Worm (Caenorhabditis elegans): Measurements from ENCODE around the gene F28F8.9.

F28F8.9 gene

ce11 chrV:15572613-15573012 lies 5.9 kb downstream of the F28F8.9 start, which contains the start of gene fbxa-94:
TSS of gene fbxa-94 (plus strand) at chrV:15572913.
- TF ChIP-seq nhr-43 (tag; optimal IDR thresholded peaks at IDR 0.05; ENCODE audit: poor library complexity, severe bottlenecking) (no peak), nfya-1 (tag; optimal IDR thresholded peaks at IDR 0.05; ENCODE audit: insufficient read depth) (peak; percentile 42)

DNA sequence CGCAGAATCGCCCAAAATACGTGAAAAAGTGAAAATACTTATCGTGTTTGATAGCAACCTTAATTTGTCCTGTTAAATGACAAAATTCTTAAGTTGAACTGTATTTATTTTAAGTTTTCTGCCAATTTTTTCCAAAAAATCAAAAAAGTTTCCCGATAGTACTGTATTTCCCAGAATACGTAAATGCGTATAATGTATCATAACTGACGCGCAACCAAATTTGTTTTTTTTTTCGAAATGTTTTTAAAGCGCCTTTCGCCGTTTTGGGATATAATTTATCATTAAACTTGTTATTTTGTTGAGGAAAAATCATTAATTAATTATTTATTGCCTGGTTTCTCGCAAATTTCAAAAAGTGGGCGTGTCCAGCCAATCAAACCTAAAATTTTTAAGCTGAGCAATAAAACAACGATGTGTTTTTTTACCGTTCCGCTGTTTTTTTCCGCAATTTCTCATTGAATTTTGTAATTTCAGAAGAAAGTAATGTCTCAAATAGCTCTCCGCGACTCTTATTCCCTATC lies 7.4 kb downstream of the F28F8.9 start, which contains the start of gene fbxa-95:
Gene fbxa-95, plus strand, starts transcription at position 471 of the 521 bp plus-strand sequence.
- TF ChIP-seq nhr-67 (tag; optimal IDR thresholded peaks at IDR 0.05) (no peak), nfya-1 (tag; optimal IDR thresholded peaks at IDR 0.05; ENCODE audit: insufficient read depth) (peak; percentile 9), elt-2 (tag; optimal IDR thresholded peaks at IDR 0.05) (no peak)

ce11 chrV:15569702-15570430 lies 8.6 kb downstream of the F28F8.9 start, which contains the start of gene lsm-5:
TSS of gene lsm-5 (plus strand) at chrV:15570380.
- no peak for TF ChIP-seq aly-2 (tag; optimal IDR thresholded peaks at IDR 0.05)
- peak; percentile 81 for TF ChIP-seq pha-4 (tag; optimal IDR thresholded peaks at IDR 0.05)
- TF ChIP-seq pqm-1 (tag; optimal IDR thresholded peaks at IDR 0.05) = peak; percentile 74
- peak; percentile 8 for TF ChIP-seq jun-1 (tag; optimal IDR thresholded peaks at IDR 0.05)
- peak; percentile 7 for TF ChIP-seq lin-39 (tag; optimal IDR thresholded peaks at IDR 0.05)
- TF ChIP-seq nhr-11 (tag; optimal IDR thresholded peaks at IDR 0.05) = peak; percentile 16
- no peak for TF ChIP-seq nhr-43 (tag; optimal IDR thresholded peaks at IDR 0.05; ENCODE audit: poor library complexity, severe bottlenecking)
- TF ChIP-seq elt-3 (tag; optimal IDR thresholded peaks at IDR 0.05) = no peak
- no peak for TF ChIP-seq sea-2 (GFP tag; optimal IDR thresholded peaks at IDR 0.05)
- no peak for TF ChIP-seq nhr-77 (tag; optimal IDR thresholded peaks at IDR 0.05)
- TF ChIP-seq mml-1 (tag; optimal IDR thresholded peaks at IDR 0.05) = no peak
- TF ChIP-seq nfya-1 (tag; optimal IDR thresholded peaks at IDR 0.05; ENCODE audit: insufficient read depth) = peak; percentile 74
- TF ChIP-seq unc-62 (GFP tag; optimal IDR thresholded peaks at IDR 0.05) = no peak
- TF ChIP-seq ztf-4 (tag; optimal IDR thresholded peaks at IDR 0.05) = no peak
- peak; percentile 57 for TF ChIP-seq lin-15B (tag; optimal IDR thresholded peaks at IDR 0.05)
- TF ChIP-seq nhr-28 (tag; optimal IDR thresholded peaks at IDR 0.05) = no peak
- TF ChIP-seq egl-5 (tag; optimal IDR thresholded peaks at IDR 0.05) = peak; percentile 24
- peak; percentile 31 for TF ChIP-seq hmg-11 (tag; optimal IDR thresholded peaks at IDR 0.05)
- peak; percentile 91 for TF ChIP-seq R02D3.7 (tag; optimal IDR thresholded peaks at IDR 0.05)
- peak; percentile 92 for TF ChIP-seq ama-1 (optimal IDR thresholded peaks at IDR 0.05)
- TF ChIP-seq elt-2 (tag; optimal IDR thresholded peaks at IDR 0.05) = peak; percentile 27
- no peak for TF ChIP-seq egl-27 (tag; optimal IDR thresholded peaks at IDR 0.05)
- TF ChIP-seq ceh-82 (tag; optimal IDR thresholded peaks at IDR 0.05) = no peak
- TF ChIP-seq ceh-28 (tag; optimal IDR thresholded peaks at IDR 0.05) = no peak
- peak; percentile 60 for TF ChIP-seq nhr-23 (tag; optimal IDR thresholded peaks at IDR 0.05)

- TF ChIP-seq ama-1 (optimal IDR thresholded peaks at IDR 0.05) (peak; percentile 93), lin-39 (tag; optimal IDR thresholded peaks at IDR 0.05) (peak; percentile 7), nhr-23 (tag; optimal IDR thresholded peaks at IDR 0.05) (no peak)
These were observed 10.1 kb downstream of the F28F8.9 start for ce11 chrV:15568381-15568780.

DNA sequence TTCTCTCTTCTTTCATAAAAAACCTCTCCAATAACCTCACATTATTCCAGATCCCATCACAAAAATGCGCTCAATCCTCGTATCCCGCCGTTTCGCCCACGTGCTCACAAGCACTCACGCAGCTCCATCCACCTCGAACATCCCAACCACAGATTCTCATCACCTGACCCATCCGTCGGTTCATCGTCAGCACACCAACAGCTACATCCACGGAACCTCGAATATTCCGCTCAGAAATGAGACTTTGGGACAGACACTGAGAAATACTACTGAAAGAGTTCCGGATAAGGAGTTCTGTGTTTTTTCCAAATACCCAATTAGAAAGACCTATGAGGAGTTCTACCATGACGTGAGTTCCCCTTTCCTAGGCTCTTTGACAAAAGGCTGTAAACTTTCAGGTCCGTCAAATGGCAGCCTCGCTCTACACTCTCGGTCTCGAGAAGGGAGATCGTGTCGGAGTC lies 11.1 kb downstream of the F28F8.9 start, which contains the start of gene acs-2:
Gene acs-2, plus strand, starts transcription at position 51 of the 461 bp plus-strand sequence.
- TF ChIP-seq lin-39 (tag; optimal IDR thresholded peaks at IDR 0.05) = no peak
- TF ChIP-seq ama-1 (optimal IDR thresholded peaks at IDR 0.05) = peak; percentile 96

- TF ChIP-seq ceh-82 (tag; optimal IDR thresholded peaks at IDR 0.05) (no peak), nfya-1 (tag; optimal IDR thresholded peaks at IDR 0.05; ENCODE audit: insufficient read depth) (peak; percentile 82), nhr-28 (tag; optimal IDR thresholded peaks at IDR 0.05) (no peak), snpc-4 (tag; optimal IDR thresholded peaks at IDR 0.05) (peak; percentile 82), nhr-67 (tag; optimal IDR thresholded peaks at IDR 0.05) (no peak), ztf-11 (tag; optimal IDR thresholded peaks at IDR 0.05) (no peak), nhr-11 (tag; optimal IDR thresholded peaks at IDR 0.05) (peak; percentile 70), aly-2 (tag; optimal IDR thresholded peaks at IDR 0.05) (no peak), pha-4 (tag; optimal IDR thresholded peaks at IDR 0.05) (peak; percentile 87), nhr-76 (tag; optimal IDR thresholded peaks at IDR 0.05) (no peak), eor-1 (tag; optimal IDR thresholded peaks at IDR 0.05) (no peak), nhr-43 (tag; optimal IDR thresholded peaks at IDR 0.05; ENCODE audit: poor library complexity, severe bottlenecking) (peak; percentile 84), elt-2 (tag; optimal IDR thresholded peaks at IDR 0.05) (peak; percentile 78), hmg-11 (tag; optimal IDR thresholded peaks at IDR 0.05) (peak; percentile 57), egl-27 (tag; optimal IDR thresholded peaks at IDR 0.05) (no peak), unc-62 (GFP tag; optimal IDR thresholded peaks at IDR 0.05) (peak; percentile 19), lin-39 (tag; optimal IDR thresholded peaks at IDR 0.05) (peak; percentile 96), fos-1 (tag; optimal IDR thresholded peaks at IDR 0.05) (no peak), elt-1 (tag; optimal IDR thresholded peaks at IDR 0.05) (peak; percentile 77), nhr-25 (tag; optimal IDR thresholded peaks at IDR 0.05) (no peak), ceh-9 (tag; optimal IDR thresholded peaks at IDR 0.05) (no peak), ceh-16 (tag; optimal IDR thresholded peaks at IDR 0.05) (no peak), skn-1 (tag; optimal IDR thresholded peaks at IDR 0.05) (no peak), ztf-4 (tag; optimal IDR thresholded peaks at IDR 0.05) (no peak), lin-15B (tag; optimal IDR thresholded peaks at IDR 0.05) (peak; percentile 9), pqm-1 (tag; optimal IDR thresholded peaks at IDR 0.05) (peak; percentile 94)
These were observed 11.8 kb downstream of the F28F8.9 start for ce11 chrV:15566511-15567178.

All from whole organism, L3 larva.